Worm (Caenorhabditis elegans): Measurements from ENCODE around the gene ugt-53.

The ugt-53 gene

ce11 chrV:2859738-2860137, 10.6 kb downstream of the ugt-53 start, which contains the start of gene srj-54:
Gene srj-54 (minus strand): TSS chrV:2859838.
- TF ChIP-seq irx-1 (tag; optimal IDR thresholded peaks at IDR 0.05): no peak
- TF ChIP-seq mef-2 (tag; optimal IDR thresholded peaks at IDR 0.05): no peak
- TF ChIP-seq ama-1 (optimal IDR thresholded peaks at IDR 0.05): no peak
- TF ChIP-seq dpl-1 (GFP tag; optimal IDR thresholded peaks at IDR 0.05): no peak
- no peak for TF ChIP-seq nhr-85 (tag)
- no peak for TF ChIP-seq fkh-4 (tag; optimal IDR thresholded peaks at IDR 0.05; ENCODE audit: borderline replicate concordance)

DNA sequence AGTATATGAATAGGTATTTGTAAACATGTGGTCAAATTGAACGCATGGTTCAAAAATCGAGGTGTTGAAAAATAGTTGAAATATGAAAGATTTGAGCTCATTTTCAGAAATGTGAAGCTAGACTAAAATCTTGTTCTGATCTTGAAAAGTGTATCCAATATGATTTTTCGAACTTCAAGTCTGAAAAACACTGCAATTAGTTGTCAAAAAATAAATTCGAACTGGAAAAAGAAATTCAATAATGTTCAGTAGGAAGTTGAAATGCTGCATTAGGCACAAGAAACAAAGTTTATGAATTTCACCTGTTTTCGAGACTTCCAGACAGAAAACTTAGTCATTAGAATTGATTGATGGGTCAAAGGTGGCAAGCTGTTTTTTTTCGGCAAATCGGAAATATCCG, 12.4 kb downstream of the ugt-53 start, which contains the start of gene srh-270:
srh-270 (minus strand) TSS at position 101 of the 400 bp plus-strand sequence.
- TF ChIP-seq snu-23 (GFP tag; optimal IDR thresholded peaks at IDR 0.05): no peak
- no peak for TF ChIP-seq blmp-1 (tag; optimal IDR thresholded peaks at IDR 0.05)
- TF ChIP-seq egl-27 (tag; optimal IDR thresholded peaks at IDR 0.05): no peak
- TF ChIP-seq skn-1 (tag; optimal IDR thresholded peaks at IDR 0.05): no peak
- no peak for TF ChIP-seq fkh-4 (tag; optimal IDR thresholded peaks at IDR 0.05; ENCODE audit: borderline replicate concordance)
- TF ChIP-seq sox-4 (tag; optimal IDR thresholded peaks at IDR 0.05): no peak
- TF ChIP-seq efl-3 (GFP tag; optimal IDR thresholded peaks at IDR 0.05): no peak
- TF ChIP-seq zip-4 (GFP tag; optimal IDR thresholded peaks at IDR 0.05): no peak
- no peak for TF ChIP-seq unc-30 (tag; optimal IDR thresholded peaks at IDR 0.05)
- TF ChIP-seq irx-1 (tag; optimal IDR thresholded peaks at IDR 0.05): no peak
- no peak for TF ChIP-seq zag-1 (tag; optimal IDR thresholded peaks at IDR 0.05)
- TF ChIP-seq snpc-4 (tag; optimal IDR thresholded peaks at IDR 0.05): no peak
- TF ChIP-seq nhr-11 (tag; optimal IDR thresholded peaks at IDR 0.05): no peak
- no peak for TF ChIP-seq hpl-2 (GFP tag; optimal IDR thresholded peaks at IDR 0.05)
- TF ChIP-seq nhr-85 (tag): no peak
- TF ChIP-seq unc-130 (tag; optimal IDR thresholded peaks at IDR 0.05): no peak

DNA sequence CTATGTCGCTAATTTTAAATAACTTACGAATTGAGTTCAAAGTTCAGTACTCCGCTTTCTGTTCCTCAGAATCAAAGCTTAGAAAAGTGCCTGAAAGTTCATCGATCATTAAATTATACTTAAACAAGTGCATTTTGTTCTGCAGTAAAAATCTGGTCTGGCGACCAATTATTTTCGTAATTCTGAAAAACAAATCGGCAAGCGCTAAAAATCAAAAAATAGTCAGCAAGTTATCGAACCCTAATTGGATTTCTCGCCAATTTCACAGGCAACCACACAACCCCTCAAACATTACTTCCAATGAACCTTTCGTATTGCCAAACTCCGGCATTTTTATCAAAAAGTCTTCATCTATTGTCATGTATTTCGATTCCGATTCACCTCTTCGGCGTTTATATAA, 13.9 kb downstream of the ugt-53 start, which contains the start of gene srh-272:
srh-272 (plus strand) TSS at position 301 of the 400 bp plus-strand sequence.
- no peak for TF ChIP-seq vab-15 (tag; optimal IDR thresholded peaks at IDR 0.05)
- TF ChIP-seq nhr-19 (GFP tag; conservative IDR thresholded peaks at IDR 0.05): no peak
- TF ChIP-seq snu-23 (GFP tag; optimal IDR thresholded peaks at IDR 0.05): no peak
- no peak for TF ChIP-seq C34B4.2 (tag; optimal IDR thresholded peaks at IDR 0.05)
- no peak for TF ChIP-seq nhr-71 (tag; optimal IDR thresholded peaks at IDR 0.05)
- TF ChIP-seq unc-30 (tag; optimal IDR thresholded peaks at IDR 0.05): no peak
- TF ChIP-seq ama-1 (optimal IDR thresholded peaks at IDR 0.05): no peak
- TF ChIP-seq lir-3 (tag; optimal IDR thresholded peaks at IDR 0.05; ENCODE audit: poor library complexity): no peak
- TF ChIP-seq fos-1 (tag; optimal IDR thresholded peaks at IDR 0.05): no peak
- TF ChIP-seq mef-2 (tag; optimal IDR thresholded peaks at IDR 0.05): no peak
- no peak for TF ChIP-seq nhr-76 (tag; optimal IDR thresholded peaks at IDR 0.05)
- no peak for TF ChIP-seq nhr-12 (tag; optimal IDR thresholded peaks at IDR 0.05)
- TF ChIP-seq isw-1 (GFP tag; IDR thresholded peaks at IDR 0.05): no peak
- no peak for TF ChIP-seq sup-37 (GFP tag; optimal IDR thresholded peaks at IDR 0.05)

ce11 chrV:2864899-2865298, 15.8 kb downstream of the ugt-53 start, which contains the start of gene srh-240:
Gene srh-240 (plus strand): TSS chrV:2865199.
- TF ChIP-seq ceh-90 (tag; optimal IDR thresholded peaks at IDR 0.05) (no peak), fkh-8 (tag; optimal IDR thresholded peaks at IDR 0.05) (peak; percentile 58)

- no peak for TF ChIP-seq unc-98 (GFP tag; IDR thresholded peaks at IDR 0.05)
- TF ChIP-seq pax-3 (tag; optimal IDR thresholded peaks at IDR 0.05): no peak
- no peak for TF ChIP-seq zag-1 (tag; optimal IDR thresholded peaks at IDR 0.05)
- no peak for TF ChIP-seq unc-86 (tag; optimal IDR thresholded peaks at IDR 0.05)
- TF ChIP-seq skn-1 (tag; optimal IDR thresholded peaks at IDR 0.05): no peak
Measured at ce11 chrV:2869503-2869902, 20.4 kb downstream of the ugt-53 start, which contains the start of gene srh-241. Gene srh-241 (minus strand): TSS chrV:2869603.
